Worm (Caenorhabditis elegans) whole organism, L4 larva: Measurements from ENCODE around the gene T13H5.1.

Experiments
- F37D6.2 ChIP-seq: sonication (generic microtip); optimal IDR thresholded peaks from 2 replicates; lab custom pipeline; 2016; ENCODE audit warnings: mild to moderate bottlenecking, missing genetic modification characterization, missing compliant biosample characterization
- F44E2.7 ChIP-seq: fragments of 200-800 bp; sonication (Bioruptor generic); IDR thresholded peaks from 2 replicates; pipeline ENCODE4 v2.1.2; 2022; ENCODE audit warnings: missing genetic modification characterization, missing compliant biosample characterization
- Y48G9A.11 ChIP-seq: fragments of 200-800 bp; sonication (Bioruptor generic); IDR thresholded peaks from 2 replicates; pipeline ENCODE4 v1.3.6; 2022; ENCODE audit warnings: missing genetic modification reagents, missing genetic modification characterization, missing compliant biosample characterization
- Y5F2A.4 ChIP-seq: fragments of 200-800 bp; sonication (Bioruptor generic); optimal IDR thresholded peaks from 2 replicates; lab custom pipeline; 2018; ENCODE audit warnings: mild to moderate bottlenecking, missing genetic modification characterization, missing compliant biosample characterization
- Y75B8A.6 ChIP-seq: fragments of 200-800 bp; sonication (Bioruptor generic); IDR thresholded peaks from 2 replicates; pipeline ENCODE4 v1.3.6; 2022; ENCODE audit warnings: missing genetic modification reagents, missing genetic modification characterization, missing compliant biosample characterization
- ZK337.2 ChIP-seq: fragments of 200-800 bp; sonication (Bioruptor generic); IDR thresholded peaks from 2 replicates; pipeline ENCODE4 v1.3.6; 2022; ENCODE audit warnings: missing genetic modification reagents, missing genetic modification characterization, missing compliant biosample characterization
- aha-1 ChIP-seq: fragments of 150-350 bp; peaks from one replicate; lab custom pipeline; 2014; ENCODE audit warnings: missing biosample characterization, missing genetic modification characterization
- aly-2 ChIP-seq: sonication (generic microtip); optimal IDR thresholded peaks from 2 replicates; lab custom pipeline; 2018; ENCODE audit warnings: missing biosample characterization, missing genetic modification characterization
- ceh-28 ChIP-seq: fragments of 150-350 bp; optimal IDR thresholded peaks from 2 replicates; lab custom pipeline; 2014; ENCODE audit warnings: missing biosample characterization, missing genetic modification reagents, missing genetic modification characterization
- ceh-32 ChIP-seq: sonication (generic microtip); optimal IDR thresholded peaks from 2 replicates; lab custom pipeline; 2016; ENCODE audit warnings: mild to moderate bottlenecking, missing genetic modification characterization, missing compliant biosample characterization; ENCODE audit not compliant: poor library complexity
- ces-1 ChIP-seq: fragments of 150-350 bp; sonication (generic microtip); optimal IDR thresholded peaks from 4 replicates; lab custom pipeline; 2014; ENCODE audit warnings: missing biosample characterization, missing genetic modification reagents, missing genetic modification characterization
- daf-12 ChIP-seq: fragments of 150-350 bp; optimal IDR thresholded peaks from 2 replicates; lab custom pipeline; 2014; ENCODE audit warnings: missing biosample characterization, missing genetic modification reagents, missing genetic modification characterization
- dmd-8 ChIP-seq: fragments of 200-800 bp; sonication (Bioruptor generic); IDR thresholded peaks from 2 replicates; pipeline ENCODE4 v1.3.6; 2022; ENCODE audit warnings: missing genetic modification characterization, missing compliant biosample characterization
- dmd-9 ChIP-seq: fragments of 200-800 bp; sonication (Bioruptor generic); IDR thresholded peaks from 2 replicates; pipeline ENCODE4 v1.3.6; 2022; ENCODE audit warnings: missing genetic modification reagents, missing genetic modification characterization, missing compliant biosample characterization
- dpl-1 ChIP-seq: fragments of 150-350 bp; optimal IDR thresholded peaks from 2 replicates; lab custom pipeline; 2014; ENCODE audit warnings: missing biosample characterization, missing genetic modification reagents, missing genetic modification characterization
- dve-1 ChIP-seq: sonication (generic microtip); optimal IDR thresholded peaks from 2 replicates; lab custom pipeline; 2017; ENCODE audit warnings: antibody characterized with exemption, mild to moderate bottlenecking, missing genetic modification characterization, missing compliant biosample characterization; ENCODE audit not compliant: insufficient read depth
- fkh-10 ChIP-seq: fragments of 150-350 bp; optimal IDR thresholded peaks from 2 replicates; lab custom pipeline; 2014; ENCODE audit warnings: missing biosample characterization, missing genetic modification reagents, missing genetic modification characterization
- hlh-11 ChIP-seq: fragments of 200-800 bp; sonication (Bioruptor generic); optimal IDR thresholded peaks from 2 replicates; lab custom pipeline; 2018; ENCODE audit warnings: mild to moderate bottlenecking, missing genetic modification characterization, missing compliant biosample characterization
- hlh-30 ChIP-seq: sonication (generic microtip); optimal IDR thresholded peaks from 2 replicates; lab custom pipeline; 2017; ENCODE audit warnings: antibody characterized with exemption, mild to moderate bottlenecking, missing genetic modification characterization, missing compliant biosample characterization; ENCODE audit not compliant: insufficient read depth
- lin-1 ChIP-seq: fragments of 200-800 bp; sonication (Bioruptor generic); IDR thresholded peaks from 2 replicates; pipeline ENCODE4 v1.3.6; 2022; ENCODE audit warnings: missing genetic modification reagents, missing genetic modification characterization, missing compliant biosample characterization
- lin-13 ChIP-seq: fragments of 150-350 bp; optimal IDR thresholded peaks from 2 replicates; lab custom pipeline; 2014; ENCODE audit warnings: missing biosample characterization, missing genetic modification reagents, missing genetic modification characterization
- lin-15B ChIP-seq: fragments of 150-350 bp; sonication (generic microtip); optimal IDR thresholded peaks from 3 replicates; lab custom pipeline; 2014; ENCODE audit warnings: missing biosample characterization, missing genetic modification characterization
- lin-29 ChIP-seq: fragments of 200-800 bp; sonication (Bioruptor generic); IDR thresholded peaks from 2 replicates; pipeline ENCODE4 v1.3.6; 2022; ENCODE audit warnings: missing genetic modification reagents, missing genetic modification characterization, missing compliant biosample characterization
- lin-38 ChIP-seq: fragments of 200-800 bp; sonication (Bioruptor generic); IDR thresholded peaks from 2 replicates; pipeline ENCODE4 v1.3.6; 2022; ENCODE audit warnings: missing genetic modification reagents, missing genetic modification characterization, missing compliant biosample characterization
- lir-3 ChIP-seq: sonication (generic microtip); optimal IDR thresholded peaks from 2 replicates; lab custom pipeline; 2016; ENCODE audit warnings: mild to moderate bottlenecking, missing genetic modification characterization, missing compliant biosample characterization
- lsy-2 ChIP-seq, 2 experiments: fragments of 150-350 bp in 1 of 2; sonication (generic microtip) in 1 of 2; optimal IDR thresholded peaks; 2 replicates each; lab custom pipeline; 2014 to 2017; ENCODE audit warnings: missing biosample characterization in 2 of 2, missing genetic modification characterization in 2 of 2
- madf-5 ChIP-seq, 2 experiments: fragments of 200-800 bp; sonication (Bioruptor generic); IDR thresholded peaks; 2 replicates each; pipeline ENCODE4 v1.3.6; 2022; ENCODE audit warnings: missing compliant biosample characterization in 2 of 2, missing genetic modification characterization in 2 of 2
- madf-9 ChIP-seq: fragments of 200-800 bp; sonication (Bioruptor generic); conservative IDR thresholded peaks from 2 replicates; pipeline ENCODE4 v1.3.6; 2022; ENCODE audit warnings: missing genetic modification reagents, missing genetic modification characterization, missing compliant biosample characterization
- mxl-2 ChIP-seq: fragments of 200-800 bp; sonication (Bioruptor generic); conservative IDR thresholded peaks from 2 replicates; pipeline ENCODE4 v1.3.6; 2022; ENCODE audit warnings: missing genetic modification reagents, missing genetic modification characterization, missing compliant biosample characterization
- mxl-3 ChIP-seq: fragments of 200-800 bp; sonication (Bioruptor generic); optimal IDR thresholded peaks from 2 replicates; lab custom pipeline; 2018; ENCODE audit warnings: mild to moderate bottlenecking, missing genetic modification characterization, missing compliant biosample characterization
- nhr-111 ChIP-seq: fragments of 200-800 bp; sonication (Bioruptor generic); optimal IDR thresholded peaks from 2 replicates; lab custom pipeline; 2018; ENCODE audit warnings: mild to moderate bottlenecking, missing genetic modification characterization, missing compliant biosample characterization
- nhr-25 ChIP-seq: sonication (generic microtip); optimal IDR thresholded peaks from 2 replicates; lab custom pipeline; 2017; ENCODE audit warnings: missing genetic modification characterization, mild to moderate bottlenecking, missing compliant biosample characterization, antibody characterized with exemption, moderate library complexity, borderline replicate concordance; ENCODE audit not compliant: insufficient read depth
- nhr-42 ChIP-seq: fragments of 200-800 bp; sonication (Bioruptor generic); IDR thresholded peaks from 2 replicates; pipeline ENCODE4 v1.3.6; 2022; ENCODE audit warnings: missing genetic modification characterization, missing compliant biosample characterization
- nhr-48 ChIP-seq: sonication (generic microtip); optimal IDR thresholded peaks from 2 replicates; lab custom pipeline; 2016; ENCODE audit warnings: mild to moderate bottlenecking, missing genetic modification characterization, missing compliant biosample characterization
- nhr-6 ChIP-seq: fragments of 150-350 bp; optimal IDR thresholded peaks from 2 replicates; lab custom pipeline; 2014; ENCODE audit warnings: missing biosample characterization, missing genetic modification characterization
- nhr-76 ChIP-seq: fragments of 150-350 bp; optimal IDR thresholded peaks from 2 replicates; lab custom pipeline; 2014; ENCODE audit warnings: missing biosample characterization, missing genetic modification characterization
- pha-4 ChIP-seq, 2 experiments: fragments of 150-350 bp in 1 of 2; fragments of 200-800 bp in 1 of 2; sonication (Bioruptor generic) in 1 of 2; IDR thresholded peaks in 1 of 2; optimal IDR thresholded peaks in 1 of 2; 2 replicates each; pipeline versions ENCODE4 v1.3.6 to Lab custom; 2014 to 2022; ENCODE audit warnings: missing genetic modification characterization in 2 of 2, missing genetic modification reagents in 2 of 2, missing biosample characterization in 1 of 2, missing compliant biosample characterization in 1 of 2
- php-3 ChIP-seq: fragments of 200-800 bp; sonication (Bioruptor generic); IDR thresholded peaks from 2 replicates; pipeline ENCODE4 v1.3.6; 2022; ENCODE audit warnings: missing genetic modification reagents, missing genetic modification characterization, missing compliant biosample characterization
- pqm-1 ChIP-seq: sonication (generic microtip); optimal IDR thresholded peaks from 2 replicates; lab custom pipeline; 2017; ENCODE audit warnings: missing biosample characterization, missing genetic modification characterization
- set-16 ChIP-seq: fragments of 200-800 bp; sonication (Bioruptor generic); IDR thresholded peaks from 2 replicates; pipeline ENCODE4 v1.3.6; 2022; ENCODE audit warnings: missing genetic modification reagents, missing genetic modification characterization, missing compliant biosample characterization
- skn-1 ChIP-seq: fragments of 150-350 bp; optimal IDR thresholded peaks from 2 replicates; lab custom pipeline; 2014; ENCODE audit warnings: missing biosample characterization, missing genetic modification characterization
- snpc-1.2 ChIP-seq: fragments of 200-800 bp; sonication (Bioruptor generic); IDR thresholded peaks from 2 replicates; pipeline ENCODE4 v1.3.6; 2022; ENCODE audit warnings: missing genetic modification reagents, missing genetic modification characterization, missing compliant biosample characterization
- snpc-4 ChIP-seq: fragments of 150-350 bp; optimal IDR thresholded peaks from 2 replicates; lab custom pipeline; 2014; ENCODE audit warnings: missing biosample characterization, missing genetic modification characterization
- tag-97 ChIP-seq: fragments of 200-800 bp; sonication (Bioruptor generic); IDR thresholded peaks from 2 replicates; pipeline ENCODE4 v1.3.6; 2022; ENCODE audit warnings: missing genetic modification characterization, missing compliant biosample characterization
- tra-1 ChIP-seq: fragments of 200-800 bp; sonication (Bioruptor generic); IDR thresholded peaks from 2 replicates; pipeline ENCODE4 v1.3.6; 2022; ENCODE audit warnings: missing genetic modification reagents, missing genetic modification characterization, missing compliant biosample characterization
- unc-39 ChIP-seq: sonication (generic microtip); optimal IDR thresholded peaks from 2 replicates; lab custom pipeline; 2017; ENCODE audit warnings: missing biosample characterization, missing genetic modification characterization
- unc-62 ChIP-seq, 3 experiments: fragments of 150-350 bp in 1 of 3; sonication (generic microtip); optimal IDR thresholded peaks in 2 of 3; peaks in 1 of 3; 1 replicate in 1 of 3; 2 replicates in 2 of 3; lab custom pipeline; 2014 to 2017; ENCODE audit warnings: missing biosample characterization in 3 of 3, missing genetic modification characterization in 3 of 3, missing genetic modification reagents in 3 of 3, missing genotype in 1 of 3
- zag-1 ChIP-seq: fragments of 150-350 bp; optimal IDR thresholded peaks from 2 replicates; lab custom pipeline; 2014; ENCODE audit warnings: missing biosample characterization, missing genetic modification characterization
- ztf-11 ChIP-seq: fragments of 150-350 bp; optimal IDR thresholded peaks from 2 replicates; lab custom pipeline; 2014; ENCODE audit warnings: missing biosample characterization, missing genetic modification characterization

T13H5.1 gene

ce11 chrII:8488123-8488522, 20.7 kb downstream of the T13H5.1 start:
- TF ChIP-seq aha-1 (peak; percentile 53), unc-62 (GFP tag; optimal IDR thresholded peaks at IDR 0.05 in 1 of 2; lab: Kevin White, UChicago) (peak in 1 of 2 experiments; percentile 63), unc-62 (tag; optimal IDR thresholded peaks at IDR 0.05; lab: Kevin White, UChicago) (no peak), lir-3 (tag; lab: Kevin White, UChicago) (no peak)
- TF ChIP-seq, all 104 proteins: peak for 2

ce11 chrII:8485603-8486002, 23.3 kb downstream of the T13H5.1 start, which contains the start of gene gbh-2:
gbh-2 (plus strand) TSS chrII:8485879.
- TF ChIP-seq ZK337.2 (GFP tag; lab: Robert Waterston, UW) (no peak), lin-13 (GFP tag; lab: Kevin White, UChicago) (no peak), mxl-2 (GFP tag; lab: Robert Waterston, UW) (no peak), tag-97 (GFP tag; lab: Robert Waterston, UW) (no peak), dmd-9 (GFP tag; lab: Robert Waterston, UW) (no peak), ceh-32 (tag; lab: Kevin White, UChicago) (no peak), snpc-1.2 (no peak), madf-5 (GFP tag; IDR thresholded peaks at IDR 0.05; lab: Robert Waterston, UW) (no peak), aha-1 (peak; percentile 43), dpl-1 (GFP tag; lab: Kevin White, UChicago) (no peak), nhr-48 (tag; lab: Kevin White, UChicago) (peak; percentile 80), lin-15B (tag; lab: Kevin White, UChicago) (no peak), lin-38 (GFP tag; lab: Robert Waterston, UW) (no peak), daf-12 (tag; lab: Kevin White, UChicago) (no peak), dmd-8 (GFP tag; lab: Robert Waterston, UW) (no peak), lsy-2 (tag; optimal IDR thresholded peaks at IDR 0.05; lab: Kevin White, UChicago) (peak in 1 of 2 experiments; percentile 67), nhr-76 (tag; lab: Kevin White, UChicago) (no peak), skn-1 (tag; lab: Kevin White, UChicago) (no peak), aly-2 (tag; lab: Kevin White, UChicago) (no peak), dve-1 (tag; lab: Kevin White, UChicago) (peak; percentile 92), tra-1 (GFP tag; lab: Robert Waterston, UW) (peak; percentile 36; the same call in 1 of the 2 replicates), ces-1 (no peak), zag-1 (tag; lab: Kevin White, UChicago) (no peak), F37D6.2 (tag; lab: Kevin White, UChicago) (no peak), lin-1 (GFP tag; lab: Robert Waterston, UW) (no peak), pha-4 (GFP tag; IDR thresholded peaks at IDR 0.05; lab: Robert Waterston, UW) (no peak), pha-4 (tag; optimal IDR thresholded peaks at IDR 0.05; lab: Kevin White, UChicago) (no peak), Y48G9A.11 (GFP tag; lab: Robert Waterston, UW) (no peak), madf-9 (GFP tag; lab: Robert Waterston, UW) (no peak), Y5F2A.4 (no peak), nhr-6 (no peak), unc-39 (tag; lab: Kevin White, UChicago) (no peak), Y75B8A.6 (no peak), nhr-42 (GFP tag; lab: Robert Waterston, UW) (no peak), mxl-3 (GFP tag; lab: Kevin White, UChicago) (no peak), ztf-11 (tag; lab: Kevin White, UChicago) (no peak), hlh-11 (tag; lab: Kevin White, UChicago) (peak; percentile 68), nhr-111 (GFP tag; lab: Kevin White, UChicago) (no peak), F44E2.7 (no peak), snpc-4 (tag; lab: Kevin White, UChicago) (no peak), fkh-10 (GFP tag; lab: Kevin White, UChicago) (no peak), php-3 (peak; percentile 87), nhr-25 (tag; lab: Kevin White, UChicago) (peak; percentile 22), ceh-28 (tag; lab: Kevin White, UChicago) (no peak), pqm-1 (tag; lab: Kevin White, UChicago) (peak; percentile 85), set-16 (no peak), hlh-30 (tag; lab: Kevin White, UChicago) (peak; percentile 73), lin-29 (GFP tag; lab: Robert Waterston, UW) (no peak)
